Fruit fly (Drosophila melanogaster): ENCODE results near the gene eIF4E1.

The eIF4E1 gene

DNA sequence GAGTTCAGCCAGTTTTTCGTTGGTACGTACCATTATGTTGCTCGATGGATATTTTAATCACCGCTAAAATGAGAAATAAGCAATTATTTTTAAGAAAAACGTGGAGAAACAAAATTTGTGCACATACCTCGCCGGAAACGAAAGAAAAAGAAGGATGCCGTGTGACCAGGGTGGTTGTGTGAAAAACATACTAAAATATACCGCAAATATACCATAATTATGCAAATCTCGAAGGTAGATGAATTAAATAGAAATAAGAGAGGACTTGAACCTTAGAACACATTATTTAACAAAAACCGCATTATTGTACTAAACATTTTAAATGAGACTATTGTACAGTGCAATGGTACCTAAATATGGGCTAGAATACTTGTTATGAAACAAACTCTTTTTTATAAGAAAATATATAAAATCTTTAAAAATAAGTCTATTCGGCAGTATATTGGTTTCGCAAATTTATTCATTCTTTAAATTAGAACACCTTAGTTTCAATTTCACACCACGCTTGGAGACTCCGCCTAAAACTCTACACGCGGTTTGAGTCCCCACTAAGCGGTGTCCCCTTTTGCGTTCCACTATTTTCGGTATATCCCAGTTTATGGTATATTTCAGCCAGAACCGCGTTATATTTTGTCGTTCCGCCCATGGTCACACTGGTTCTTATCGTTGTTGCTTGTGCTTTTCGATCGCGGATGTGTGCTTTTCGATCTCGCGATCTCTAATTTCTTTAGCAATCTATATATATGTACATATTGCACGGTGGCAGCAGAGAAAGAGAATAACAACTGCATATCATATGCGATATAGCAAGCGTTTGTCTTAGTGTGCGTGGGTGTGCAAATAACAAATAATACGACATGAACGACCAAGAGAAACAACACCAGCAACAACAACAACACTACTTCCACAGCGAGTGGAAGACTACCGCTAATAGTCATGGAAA lies 27.7 kb upstream of the eIF4E1 start, which contains the start of the genes RpS17 and MTF-1 (continued):
- TF ChIP-seq CG14965 (GFP tag; optimal IDR thresholded peaks at IDR 0.05; ENCODE audit: borderline replicate concordance) (no peak), CG9609 (GFP tag; optimal IDR thresholded peaks at IDR 0.05) (peak; percentile 41), Asciz (GFP tag; optimal IDR thresholded peaks at IDR 0.05) (peak; percentile 45), CG34422 (GFP tag; IDR thresholded peaks at IDR 0.05) (peak; percentile 62; the same call in 2 of the 3 replicates), slbo (GFP tag; IDR thresholded peaks at IDR 0.05) (peak; percentile 53), pho (GFP tag; optimal IDR thresholded peaks at IDR 0.05) (no peak), CG7745 (tag; optimal IDR thresholded peaks at IDR 0.05) (no peak), ken (GFP tag; IDR thresholded peaks at IDR 0.05) (peak; percentile 61; the same call in 2 of the 3 replicates), CG5180 (GFP tag; optimal IDR thresholded peaks at IDR 0.05) (peak; percentile 38), eve (GFP tag; optimal IDR thresholded peaks at IDR 0.05) (no peak), Chrac-16 (GFP tag; optimal IDR thresholded peaks at IDR 0.05) (no peak), grau (tag; optimal IDR thresholded peaks at IDR 0.05) (peak; percentile 40), CG2889 (GFP tag; IDR thresholded peaks at IDR 0.05) (no peak), repo (GFP tag; optimal IDR thresholded peaks at IDR 0.05) (no peak), CG7271 (tag; optimal IDR thresholded peaks at IDR 0.05) (peak; percentile 60), mirr (GFP tag; optimal IDR thresholded peaks at IDR 0.05) (peak; percentile 55), wdn (GFP tag; IDR thresholded peaks at IDR 0.05) (0 out of 2 replicates have a peak, but pooled peaks have one; percentile 11), B-H2 (GFP tag; optimal IDR thresholded peaks at IDR 0.05) (peak; percentile 44), hkb (optimal IDR thresholded peaks at IDR 0.05) (no peak), hkb (GFP tag; IDR thresholded peaks at IDR 0.05) (peak; percentile 50), cas (GFP tag; IDR thresholded peaks at IDR 0.05) (no peak), CG14860 (GFP tag; IDR thresholded peaks at IDR 0.05; ENCODE audit: partially characterized antibody) (no peak), pros (GFP tag; optimal IDR thresholded peaks at IDR 0.05) (no peak), MBD-R2 (GFP tag; IDR thresholded peaks at IDR 0.05) (peak; percentile 43; the same call in 1 of the 2 replicates), CG13123 (GFP tag; optimal IDR thresholded peaks at IDR 0.05) (peak; percentile 24), schlank (tag; optimal IDR thresholded peaks at IDR 0.05) (peak; percentile 46), bowl (GFP tag; IDR thresholded peaks at IDR 0.05) (no peak), dan (GFP tag; IDR thresholded peaks at IDR 0.05) (no peak), CG3726 (GFP tag; IDR thresholded peaks at IDR 0.05) (no peak), amos (GFP tag; IDR thresholded peaks at IDR 0.05; ENCODE audit: partially characterized antibody) (no peak; the same call in 1 of the 2 replicates), Neu2 (GFP tag; optimal IDR thresholded peaks at IDR 0.05; ENCODE audit: borderline replicate concordance) (no peak), CG3847 (GFP tag; IDR thresholded peaks at IDR 0.05) (peak; percentile 34; the same call in 1 of the 2 replicates), GATAe (GFP tag; conservative IDR thresholded peaks at IDR 0.05) (no peak), danr (GFP tag; IDR thresholded peaks at IDR 0.05) (no peak), Sox102F (GFP tag; optimal IDR thresholded peaks at IDR 0.05) (no peak), Hr51 (GFP tag; optimal IDR thresholded peaks at IDR 0.05) (no peak), CG4854 (GFP tag; optimal IDR thresholded peaks at IDR 0.05) (no peak), Nf-YC (tag; optimal IDR thresholded peaks at IDR 0.05) (peak; percentile 27), CG7928 (GFP tag; optimal IDR thresholded peaks at IDR 0.05) (no peak), CG33213 (GFP tag; optimal IDR thresholded peaks at IDR 0.05) (peak; percentile 57), CkIIα-i1 (GFP tag; IDR thresholded peaks at IDR 0.05) (no peak), Sry-β (GFP tag; optimal IDR thresholded peaks at IDR 0.05) (no peak), CG15514 (GFP tag; optimal IDR thresholded peaks at IDR 0.05) (peak; percentile 30), CG6854 (GFP tag; optimal IDR thresholded peaks at IDR 0.05) (peak; percentile 41), ewg (GFP tag; optimal IDR thresholded peaks at IDR 0.05) (no peak), ab (GFP tag; optimal IDR thresholded peaks at IDR 0.05) (no peak), eyg (GFP tag; optimal IDR thresholded peaks at IDR 0.05) (no peak), chinmo (GFP tag; IDR thresholded peaks at IDR 0.05; ENCODE audit: partially characterized antibody) (no peak)
